Worm (Caenorhabditis elegans) whole organism, L3 larva: Measurements from ENCODE around the gene dpy-19.

Experiments used
- R02D3.7 ChIP-seq: fragments of 150-350 bp; optimal IDR thresholded peaks from 2 replicates; lab custom pipeline; 2014; ENCODE audit warnings: missing biosample characterization, missing genetic modification characterization
- ZK546.5 ChIP-seq: sonication (generic microtip); optimal IDR thresholded peaks from 2 replicates; lab custom pipeline; 2017; ENCODE audit warnings: missing biosample characterization, missing genetic modification characterization
- ceh-16 ChIP-seq: sonication (generic microtip); optimal IDR thresholded peaks from 2 replicates; lab custom pipeline; 2017; ENCODE audit warnings: missing biosample characterization, missing genetic modification characterization
- egl-5 ChIP-seq: fragments of 150-350 bp; optimal IDR thresholded peaks from 2 replicates; lab custom pipeline; 2017; ENCODE audit warnings: missing biosample characterization, missing genetic modification reagents, missing genetic modification characterization, inconsistent platforms
- elt-3 ChIP-seq, 3 experiments: fragments of 150-350 bp in 1 of 3; sonication (generic microtip) in 2 of 3; optimal IDR thresholded peaks; 2 replicates in 2 of 3; 4 replicates in 1 of 3; lab custom pipeline; 2014 to 2017; ENCODE audit warnings: missing biosample characterization in 3 of 3, missing genetic modification characterization in 3 of 3
- fos-1 ChIP-seq: fragments of 150-350 bp; optimal IDR thresholded peaks from 2 replicates; lab custom pipeline; 2014; ENCODE audit warnings: missing biosample characterization, missing genetic modification characterization
- hmg-11 ChIP-seq: sonication (generic microtip); optimal IDR thresholded peaks from 2 replicates; lab custom pipeline; 2016; ENCODE audit warnings: missing genetic modification characterization, missing compliant biosample characterization
- mdl-1 ChIP-seq: fragments of 150-350 bp; optimal IDR thresholded peaks from 2 replicates; lab custom pipeline; 2014; ENCODE audit warnings: missing biosample characterization, missing genetic modification characterization
- nhr-237 ChIP-seq: fragments of 150-350 bp; optimal IDR thresholded peaks from 2 replicates; lab custom pipeline; 2014; ENCODE audit warnings: missing biosample characterization, missing genetic modification characterization
- nhr-76 ChIP-seq: fragments of 150-350 bp; sonication (generic microtip); optimal IDR thresholded peaks from 5 replicates; lab custom pipeline; 2014; ENCODE audit warnings: missing biosample characterization, missing genetic modification characterization
- nhr-77 ChIP-seq: fragments of 150-350 bp; optimal IDR thresholded peaks from 2 replicates; lab custom pipeline; 2014; ENCODE audit warnings: missing biosample characterization, missing genetic modification characterization
- sea-2 ChIP-seq: fragments of 150-350 bp; sonication (generic microtip); optimal IDR thresholded peaks from 4 replicates; lab custom pipeline; 2014; ENCODE audit warnings: missing biosample characterization, missing genetic modification reagents, missing genetic modification characterization
- unc-39 ChIP-seq: sonication (generic microtip); optimal IDR thresholded peaks from 4 replicates; lab custom pipeline; 2017; ENCODE audit warnings: missing biosample characterization, missing genetic modification characterization
- zag-1 ChIP-seq: fragments of 150-350 bp; optimal IDR thresholded peaks from 2 replicates; lab custom pipeline; 2014; ENCODE audit warnings: missing biosample characterization, missing genetic modification characterization

- TF ChIP-seq nhr-77 (no peak), ceh-16 (tag; lab: Kevin White, UChicago) (no peak), ZK546.5 (tag; lab: Kevin White, UChicago) (no peak), fos-1 (no peak), unc-39 (tag; lab: Kevin White, UChicago) (no peak), nhr-237 (tag; lab: Kevin White, UChicago) (no peak), nhr-76 (tag; lab: Kevin White, UChicago) (no peak), zag-1 (no peak), mdl-1 (tag; lab: Kevin White, UChicago) (no peak), R02D3.7 (tag; lab: Kevin White, UChicago) (no peak), sea-2 (GFP tag; lab: Kevin White, UChicago) (no peak), elt-3 (tag; optimal IDR thresholded peaks at IDR 0.05; lab: Kevin White, UChicago) (no peak), hmg-11 (tag; lab: Kevin White, UChicago) (no peak), egl-5 (tag; lab: Kevin White, UChicago) (no peak)
Observed at ce11 chrIII:8657676-8658366, 9.5 kb downstream of the dpy-19 start.
